Fruit fly (Drosophila melanogaster) whole organism, prepupa: Measurements from ENCODE around the gene CG33764.

ENCODE experiments used
- CG11762 ChIP-seq: fragments of 200-800 bp; sonication (Bioruptor generic); optimal IDR thresholded peaks from 3 replicates; lab custom pipeline; 2016; ENCODE audit warnings: missing biosample characterization, missing genetic modification characterization; ENCODE audit not compliant: insufficient read depth
- CG11902 ChIP-seq: fragments of 200-800 bp; sonication (Bioruptor generic); optimal IDR thresholded peaks from 3 replicates; lab custom pipeline; 2016; ENCODE audit warnings: missing biosample characterization, missing genetic modification characterization
- CG16779 ChIP-seq: fragments of 200-800 bp; sonication (Bioruptor generic); optimal IDR thresholded peaks from 3 replicates; lab custom pipeline; 2017; ENCODE audit warnings: missing biosample characterization, mild to moderate bottlenecking, missing genetic modification characterization
- CG6808 ChIP-seq: fragments of 200-800 bp; sonication (Bioruptor generic); optimal IDR thresholded peaks from 3 replicates; lab custom pipeline; 2017; ENCODE audit warnings: missing biosample characterization, missing genetic modification characterization, mild to moderate bottlenecking, moderate library complexity, missing genetic modification reagents
- CG6854 ChIP-seq: fragments of 200-800 bp; sonication (Bioruptor generic); optimal IDR thresholded peaks from 2 replicates; lab custom pipeline; 2017; ENCODE audit warnings: missing biosample characterization, mild to moderate bottlenecking, missing genetic modification characterization
- Lpt ChIP-seq: fragments of 200-800 bp; sonication (Bioruptor generic); optimal IDR thresholded peaks from 3 replicates; lab custom pipeline; 2016; ENCODE audit warnings: missing biosample characterization, missing genetic modification characterization
- Met ChIP-seq: fragments of 200-800 bp; sonication (Bioruptor generic); optimal IDR thresholded peaks from 3 replicates; lab custom pipeline; 2016; ENCODE audit warnings: missing biosample characterization, missing genetic modification characterization
- achi ChIP-seq: fragments of 200-800 bp; sonication (Bioruptor generic); optimal IDR thresholded peaks from 3 replicates; lab custom pipeline; 2016; ENCODE audit warnings: missing biosample characterization, missing genetic modification characterization
- fd85E ChIP-seq: fragments of 200-800 bp; sonication (Bioruptor generic); optimal IDR thresholded peaks from 3 replicates; lab custom pipeline; 2016; ENCODE audit warnings: missing biosample characterization, missing genetic modification characterization
- fkh ChIP-seq: fragments of 200-800 bp; sonication (Bioruptor generic); optimal IDR thresholded peaks from 3 replicates; lab custom pipeline; 2017; ENCODE audit warnings: missing biosample characterization, mild to moderate bottlenecking, missing genetic modification characterization, moderate library complexity

DNA sequence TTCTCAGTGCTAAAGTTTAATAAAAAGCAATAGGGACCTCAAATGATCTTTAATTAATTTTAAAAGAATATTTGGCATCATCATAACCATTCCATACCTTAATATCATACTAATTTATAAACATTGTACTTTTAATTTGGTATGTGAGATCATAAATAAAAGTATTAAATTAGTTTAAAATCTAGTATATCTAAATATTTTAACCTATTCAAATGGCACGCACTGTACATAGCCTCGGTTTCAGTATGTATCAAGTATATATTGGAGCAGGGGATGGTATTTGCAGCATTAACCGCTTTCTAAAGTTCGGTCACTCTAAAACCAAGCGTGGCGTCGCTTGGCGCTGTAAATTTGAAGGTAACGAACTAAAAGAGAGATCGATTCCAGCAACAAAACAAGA is 24.9 kb downstream of the CG33764 start, which contains the start of gene pav:
- no peak for TF ChIP-seq CG11762 (GFP tag; lab: Kevin White, UChicago)
- no peak for TF ChIP-seq Lpt
- no peak for TF ChIP-seq fd85E
- TF ChIP-seq CG16779 (tag; lab: Kevin White, UChicago), result no peak
- no peak for TF ChIP-seq Met (GFP tag; lab: Kevin White, UChicago)
- TF ChIP-seq CG11902 (GFP tag; lab: Kevin White, UChicago), result no peak
- no peak for TF ChIP-seq fkh (GFP tag; lab: Kevin White, UChicago)
- no peak for TF ChIP-seq CG6854
- TF ChIP-seq CG6808 (GFP tag; lab: Kevin White, UChicago), result no peak
- TF ChIP-seq achi (GFP tag; lab: Kevin White, UChicago), result no peak
